Worm (Caenorhabditis elegans) whole organism, L4 larva: Measurements from ENCODE around the gene mif-1.

Experiments used
- F49E8.2 ChIP-seq: sonication (generic microtip); optimal IDR thresholded peaks from 2 replicates; lab custom pipeline; 2016; ENCODE audit warnings: missing compliant biosample characterization, mild to moderate bottlenecking, missing genetic modification characterization, borderline replicate concordance
- aly-2 ChIP-seq: sonication (generic microtip); optimal IDR thresholded peaks from 2 replicates; lab custom pipeline; 2018; ENCODE audit warnings: missing biosample characterization, missing genetic modification characterization
- hlh-30 ChIP-seq: sonication (generic microtip); optimal IDR thresholded peaks from 2 replicates; lab custom pipeline; 2017; ENCODE audit warnings: antibody characterized with exemption, mild to moderate bottlenecking, missing genetic modification characterization, missing compliant biosample characterization; ENCODE audit not compliant: insufficient read depth
- lin-13 ChIP-seq: fragments of 150-350 bp; optimal IDR thresholded peaks from 2 replicates; lab custom pipeline; 2014; ENCODE audit warnings: missing biosample characterization, missing genetic modification reagents, missing genetic modification characterization
- mxl-3 ChIP-seq: fragments of 200-800 bp; sonication (Bioruptor generic); optimal IDR thresholded peaks from 2 replicates; lab custom pipeline; 2018; ENCODE audit warnings: mild to moderate bottlenecking, missing genetic modification characterization, missing compliant biosample characterization
- nhr-11 ChIP-seq: fragments of 150-350 bp; optimal IDR thresholded peaks from 2 replicates; lab custom pipeline; 2014; ENCODE audit warnings: missing biosample characterization, missing genetic modification characterization
- unc-130 ChIP-seq: sonication (generic microtip); optimal IDR thresholded peaks from 2 replicates; lab custom pipeline; 2016; ENCODE audit warnings: missing genetic modification reagents, missing genetic modification characterization, missing compliant biosample characterization
- unc-39 ChIP-seq: sonication (generic microtip); optimal IDR thresholded peaks from 2 replicates; lab custom pipeline; 2017; ENCODE audit warnings: missing biosample characterization, missing genetic modification characterization
- vab-7 ChIP-seq: fragments of 200-800 bp; sonication (Bioruptor generic); IDR thresholded peaks from 2 replicates; pipeline ENCODE4 v1.3.6; 2022; ENCODE audit warnings: missing genetic modification reagents, missing genetic modification characterization, missing compliant biosample characterization

DNA sequence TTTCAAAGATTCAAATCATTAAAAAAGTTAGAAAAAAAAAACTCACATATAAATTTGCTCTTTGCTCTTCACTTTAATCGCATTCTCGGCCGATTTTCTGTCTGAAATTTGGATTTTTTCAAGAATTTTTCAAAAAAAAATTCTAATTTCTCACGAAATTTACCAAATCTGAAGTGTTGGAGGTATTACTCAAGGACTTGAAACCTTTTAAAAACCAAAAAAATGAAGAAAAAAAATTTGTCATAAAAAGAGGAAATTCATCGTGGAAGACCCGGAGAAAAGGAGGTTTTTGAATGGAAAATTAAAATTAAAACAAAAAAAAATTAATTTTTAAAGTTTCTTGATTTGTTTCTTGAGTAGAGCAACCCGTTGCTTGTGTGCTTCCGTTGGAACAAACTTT lies 14.2 kb downstream of the mif-1 start, which contains the start of gene Y56A3A.2:
- TF ChIP-seq F49E8.2 (tag; lab: Kevin White, UChicago) (no peak), nhr-11 (tag; lab: Kevin White, UChicago) (no peak), unc-39 (tag; lab: Kevin White, UChicago) (no peak), lin-13 (no peak), mxl-3 (GFP tag; lab: Kevin White, UChicago) (no peak), aly-2 (tag; lab: Kevin White, UChicago) (no peak), unc-130 (GFP tag; lab: Kevin White, UChicago) (no peak), vab-7 (no peak), hlh-30 (tag; lab: Kevin White, UChicago) (no peak)
